Fruit fly (Drosophila melanogaster) whole organism, adult: ENCODE data around the gene scyl.

ENCODE experiments used
- CG11617 ChIP-seq: fragments of 200-800 bp; sonication (Bioruptor generic); optimal IDR thresholded peaks from 2 replicates; lab custom pipeline; 2017; ENCODE audit warnings: mild to moderate bottlenecking, missing biosample characterization, missing genetic modification reagents, missing genetic modification characterization
- CG12768 ChIP-seq: fragments of 200-800 bp; sonication (Bioruptor generic); optimal IDR thresholded peaks from 2 replicates; lab custom pipeline; 2017; ENCODE audit warnings: missing biosample characterization, missing genetic modification characterization, mild to moderate bottlenecking, moderate library complexity, missing genetic modification reagents
- CG14711 ChIP-seq: fragments of 200-800 bp; sonication (Bioruptor generic); optimal IDR thresholded peaks from 2 replicates; lab custom pipeline; 2018; ENCODE audit warnings: missing biosample characterization, mild to moderate bottlenecking, missing genetic modification characterization, moderate library complexity
- CG1620 ChIP-seq: fragments of 200-800 bp; sonication (Bioruptor generic); optimal IDR thresholded peaks from 2 replicates; lab custom pipeline; 2016; ENCODE audit warnings: missing biosample characterization, missing genetic modification characterization
- CG33017 ChIP-seq: fragments of 200-800 bp; sonication (Bioruptor generic); optimal IDR thresholded peaks from 2 replicates; lab custom pipeline; 2018; ENCODE audit warnings: missing biosample characterization, mild to moderate bottlenecking, missing genetic modification characterization, moderate library complexity
- CG5204 ChIP-seq: fragments of 200-800 bp; sonication (Bioruptor generic); optimal IDR thresholded peaks from 2 replicates; lab custom pipeline; 2016; ENCODE audit warnings: missing biosample characterization, missing genetic modification characterization
- CG7045 ChIP-seq: fragments of 200-800 bp; sonication (Bioruptor generic); optimal IDR thresholded peaks from 2 replicates; lab custom pipeline; 2017; ENCODE audit warnings: missing biosample characterization, mild to moderate bottlenecking, missing genetic modification characterization
- CG7101 ChIP-seq: fragments of 200-800 bp; sonication (Bioruptor generic); optimal IDR thresholded peaks from 2 replicates; lab custom pipeline; 2018; ENCODE audit warnings: missing biosample characterization, mild to moderate bottlenecking, missing genetic modification characterization, moderate library complexity
- Clk ChIP-seq: fragments of 200-800 bp; sonication (Bioruptor generic); optimal IDR thresholded peaks from 2 replicates; lab custom pipeline; 2017; ENCODE audit warnings: missing biosample characterization, missing genetic modification characterization
- Crg-1 ChIP-seq: fragments of 200-800 bp; sonication (Bioruptor generic); optimal IDR thresholded peaks from 2 replicates; lab custom pipeline; 2016; ENCODE audit warnings: missing biosample characterization, missing genetic modification characterization
- Hr96 ChIP-seq: fragments of 200-800 bp; sonication (Bioruptor generic); optimal IDR thresholded peaks from 2 replicates; lab custom pipeline; 2016; ENCODE audit warnings: missing biosample characterization, missing genetic modification characterization
- Mnt ChIP-seq: fragments of 200-800 bp; sonication (Bioruptor generic); optimal IDR thresholded peaks from 2 replicates; lab custom pipeline; 2016; ENCODE audit warnings: missing biosample characterization, mild to moderate bottlenecking, missing genetic modification characterization
- bab1 ChIP-seq: fragments of 200-800 bp; sonication (Bioruptor generic); optimal IDR thresholded peaks from 3 replicates; lab custom pipeline; 2019; ENCODE audit warnings: missing biosample characterization, mild to moderate bottlenecking, missing genetic modification characterization, moderate library complexity
- cic ChIP-seq: fragments of 200-800 bp; sonication (Bioruptor generic); optimal IDR thresholded peaks from 2 replicates; lab custom pipeline; 2017; ENCODE audit warnings: missing biosample characterization, mild to moderate bottlenecking, missing genetic modification characterization, moderate library complexity
- cnc ChIP-seq, 2 experiments: fragments of >200 bp; optimal IDR thresholded peaks; 2 replicates each; lab custom pipeline; 2017
- kay ChIP-seq: fragments of 200-800 bp; sonication (Bioruptor generic); peaks from one replicate; lab custom pipeline; 2016; ENCODE audit warnings: missing biosample characterization, missing genetic modification characterization, borderline replicate concordance
- ovo ChIP-seq: fragments of 200-800 bp; sonication (Bioruptor generic); optimal IDR thresholded peaks from 2 replicates; lab custom pipeline; 2016; ENCODE audit warnings: missing biosample characterization, missing genetic modification characterization
- pad ChIP-seq: fragments of 200-800 bp; sonication (Bioruptor generic); optimal IDR thresholded peaks from 3 replicates; lab custom pipeline; 2017; ENCODE audit warnings: missing biosample characterization, missing genetic modification characterization, mild to moderate bottlenecking, moderate library complexity, missing genetic modification reagents
- tj ChIP-seq: fragments of 200-800 bp; sonication (Bioruptor generic); optimal IDR thresholded peaks from 3 replicates; lab custom pipeline; 2017; ENCODE audit warnings: missing biosample characterization, mild to moderate bottlenecking, missing genetic modification characterization, moderate library complexity
- toe ChIP-seq: fragments of 200-800 bp; sonication (Bioruptor generic); optimal IDR thresholded peaks from 2 replicates; lab custom pipeline; 2016; ENCODE audit warnings: missing biosample characterization, missing genetic modification characterization

The scyl gene

dm6 chr3L:11217893-11218292 lies 34.2 kb upstream of the scyl start:
- TF ChIP-seq CG7045 (no peak), CG11617 (GFP tag; lab: Kevin White, UChicago) (no peak), toe (GFP tag; lab: Kevin White, UChicago) (no peak), ovo (GFP tag; lab: Kevin White, UChicago) (no peak), bab1 (GFP tag; lab: Kevin White, UChicago) (no peak), CG7101 (tag; lab: Kevin White, UChicago) (no peak), kay (GFP tag; lab: Kevin White, UChicago) (no peak), Clk (no peak), tj (GFP tag; lab: Kevin White, UChicago) (no peak), pad (GFP tag; lab: Kevin White, UChicago) (no peak), CG1620 (GFP tag; lab: Kevin White, UChicago) (no peak), cnc (optimal IDR thresholded peaks at IDR 0.05; lab: Kevin White, UChicago) (no peak), CG33017 (tag; lab: Kevin White, UChicago) (no peak), CG5204 (no peak), Crg-1 (GFP tag; lab: Kevin White, UChicago) (no peak), Hr96 (GFP tag; lab: Kevin White, UChicago) (no peak), Mnt (GFP tag; lab: Kevin White, UChicago) (no peak), cic (GFP tag; lab: Kevin White, UChicago) (no peak), CG14711 (tag; lab: Kevin White, UChicago) (no peak)

- TF ChIP-seq tj (GFP tag; lab: Kevin White, UChicago) (peak; percentile 58), Mnt (GFP tag; lab: Kevin White, UChicago) (no peak)
These were observed 33.2 kb upstream of the scyl start for dm6 chr3L:11218892-11219291.

dm6 chr3L:11224651-11225050 lies 27.5 kb upstream of the scyl start:
- TF ChIP-seq kay (GFP tag; lab: Kevin White, UChicago) (peak; percentile 72), CG14711 (tag; lab: Kevin White, UChicago) (no peak)

- TF ChIP-seq toe (GFP tag; lab: Kevin White, UChicago) (no peak), pad (GFP tag; lab: Kevin White, UChicago) (no peak), cnc (optimal IDR thresholded peaks at IDR 0.05; lab: Kevin White, UChicago) (no peak), kay (GFP tag; lab: Kevin White, UChicago) (no peak)
These were observed 24.4 kb upstream of the scyl start for dm6 chr3L:11227708-11228107.

dm6 chr3L:11233547-11233946 lies 18.6 kb upstream of the scyl start:
- TF ChIP-seq cic (GFP tag; lab: Kevin White, UChicago) (no peak), kay (GFP tag; lab: Kevin White, UChicago) (peak; percentile 43)

- no peak for TF ChIP-seq Hr96 (GFP tag; lab: Kevin White, UChicago)
- TF ChIP-seq pad (GFP tag; lab: Kevin White, UChicago), result no peak
- TF ChIP-seq CG14711 (tag; lab: Kevin White, UChicago), result no peak
- TF ChIP-seq cic (GFP tag; lab: Kevin White, UChicago), result no peak
- TF ChIP-seq toe (GFP tag; lab: Kevin White, UChicago), result no peak
- no peak for TF ChIP-seq Clk
- TF ChIP-seq cnc (optimal IDR thresholded peaks at IDR 0.05; lab: Kevin White, UChicago), result no peak
- no peak for TF ChIP-seq CG11617 (GFP tag; lab: Kevin White, UChicago)
- no peak for TF ChIP-seq kay (GFP tag; lab: Kevin White, UChicago)
- TF ChIP-seq CG33017 (tag; lab: Kevin White, UChicago), result no peak
- TF ChIP-seq ovo (GFP tag; lab: Kevin White, UChicago), result no peak
- no peak for TF ChIP-seq CG7101 (tag; lab: Kevin White, UChicago)
- no peak for TF ChIP-seq CG5204
- TF ChIP-seq Mnt (GFP tag; lab: Kevin White, UChicago), result no peak
- TF ChIP-seq tj (GFP tag; lab: Kevin White, UChicago), result no peak
- no peak for TF ChIP-seq CG12768 (GFP tag; lab: Kevin White, UChicago)
- TF ChIP-seq CG1620 (GFP tag; lab: Kevin White, UChicago), result no peak
- TF ChIP-seq CG7045, result no peak
These were observed 16.0 kb upstream of the scyl start, which contains the start of gene Ir68a for dm6 chr3L:11236118-11236517. TSS of gene Ir68a (minus strand) at chr3L:11236218.

- TF ChIP-seq CG5204, result no peak
- no peak for TF ChIP-seq Clk
- no peak for TF ChIP-seq kay (GFP tag; lab: Kevin White, UChicago)
- no peak for TF ChIP-seq CG7101 (tag; lab: Kevin White, UChicago)
- TF ChIP-seq cnc (optimal IDR thresholded peaks at IDR 0.05; lab: Kevin White, UChicago), result no peak
- no peak for TF ChIP-seq CG11617 (GFP tag; lab: Kevin White, UChicago)
- no peak for TF ChIP-seq CG7045
These were observed 14.9 kb upstream of the scyl start for dm6 chr3L:11237127-11237759.
